Worm (Caenorhabditis elegans): ENCODE measurements around the gene C33H5.16.

Gene C33H5.16

ce11 chrIV:7839923-7840322 is 36.8 kb upstream of the C33H5.16 start (continued):
- TF ChIP-seq sup-37 (GFP tag; optimal IDR thresholded peaks at IDR 0.05): no peak
- TF ChIP-seq elt-2 (tag; optimal IDR thresholded peaks at IDR 0.05): no peak
- no peak for TF ChIP-seq C04F5.9 (tag; optimal IDR thresholded peaks at IDR 0.05)
- TF ChIP-seq nhr-11 (tag; optimal IDR thresholded peaks at IDR 0.05): no peak
- no peak for TF ChIP-seq nhr-85 (tag)
- TF ChIP-seq dsc-1 (tag; optimal IDR thresholded peaks at IDR 0.05): peak; percentile 73
- TF ChIP-seq aly-2 (tag; optimal IDR thresholded peaks at IDR 0.05): no peak
- TF ChIP-seq lsy-2 (tag; optimal IDR thresholded peaks at IDR 0.05): peak in 1 of 2 experiments; percentile 4
- no peak for TF ChIP-seq nhr-28 (tag; optimal IDR thresholded peaks at IDR 0.05)
- TF ChIP-seq egl-13 (tag; optimal IDR thresholded peaks at IDR 0.05): peak; percentile 20
- no peak for TF ChIP-seq hlh-17 (GFP tag; optimal IDR thresholded peaks at IDR 0.05; ENCODE audit: borderline replicate concordance)
- TF ChIP-seq zag-1 (tag; optimal IDR thresholded peaks at IDR 0.05): no peak
- TF ChIP-seq lir-3 (tag; optimal IDR thresholded peaks at IDR 0.05; ENCODE audit: poor library complexity): no peak
- no peak for TF ChIP-seq elt-3 (tag; optimal IDR thresholded peaks at IDR 0.05)
- TF ChIP-seq unc-62 (GFP tag; optimal IDR thresholded peaks at IDR 0.05): no peak
- no peak for TF ChIP-seq nhr-77 (tag; optimal IDR thresholded peaks at IDR 0.05)
- no peak for TF ChIP-seq ama-1 (optimal IDR thresholded peaks at IDR 0.05)
- TF ChIP-seq pax-3 (tag; optimal IDR thresholded peaks at IDR 0.05): no peak
- peak; percentile 19 for TF ChIP-seq unc-86 (tag; optimal IDR thresholded peaks at IDR 0.05)
- TF ChIP-seq nhr-12 (tag; optimal IDR thresholded peaks at IDR 0.05): no peak
- TF ChIP-seq lin-14 (GFP tag; optimal IDR thresholded peaks at IDR 0.05): peak; percentile 33
- TF ChIP-seq mdl-1 (tag; optimal IDR thresholded peaks at IDR 0.05): no peak
- TF ChIP-seq xbp-1 (tag; optimal IDR thresholded peaks at IDR 0.05): no peak
- TF ChIP-seq tbx-2 (tag; optimal IDR thresholded peaks at IDR 0.05): no peak
- TF ChIP-seq nhr-47 (tag; optimal IDR thresholded peaks at IDR 0.05): peak; percentile 45
- no peak for TF ChIP-seq jun-1 (tag; optimal IDR thresholded peaks at IDR 0.05)
- no peak for TF ChIP-seq ces-1 (GFP tag; optimal IDR thresholded peaks at IDR 0.05)
- no peak for TF ChIP-seq ceh-90 (tag; optimal IDR thresholded peaks at IDR 0.05)
- TF ChIP-seq swsn-7 (tag; optimal IDR thresholded peaks at IDR 0.05): peak; percentile 6
- peak; percentile 92 for TF ChIP-seq fkh-8 (tag; optimal IDR thresholded peaks at IDR 0.05)
- no peak for TF ChIP-seq ztf-11 (tag; optimal IDR thresholded peaks at IDR 0.05)
- TF ChIP-seq C16A3.4 (tag; optimal IDR thresholded peaks at IDR 0.05): no peak
- no peak for TF ChIP-seq nhr-90 (tag; optimal IDR thresholded peaks at IDR 0.05; ENCODE audit: poor library complexity)
- TF ChIP-seq C34B4.2 (tag; optimal IDR thresholded peaks at IDR 0.05): no peak
- TF ChIP-seq snu-23 (GFP tag; optimal IDR thresholded peaks at IDR 0.05): no peak
- no peak for TF ChIP-seq mef-2 (tag; optimal IDR thresholded peaks at IDR 0.05)

DNA sequence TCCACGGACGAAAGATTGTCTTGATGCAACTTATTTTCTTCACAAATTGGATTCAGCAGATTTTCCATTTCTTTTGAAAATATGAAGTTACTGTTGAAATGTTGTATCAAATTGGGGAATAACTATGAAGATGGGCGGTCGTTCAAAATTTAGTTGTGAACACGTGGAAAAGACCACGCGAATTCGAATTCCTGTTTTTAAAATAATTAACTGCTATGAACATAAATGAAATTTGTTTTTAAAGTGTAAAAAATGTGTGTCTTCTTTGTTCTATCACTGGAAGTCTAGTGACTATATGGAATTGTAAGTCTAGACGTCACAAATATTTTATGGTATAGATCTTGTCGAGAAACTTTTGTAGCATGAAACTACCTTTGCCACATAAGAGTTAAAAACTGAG is 35.3 kb upstream of the C33H5.16 start, which contains the start of gene C06A6.7:
Gene C06A6.7 (minus strand): TSS at position 101 of the 400 bp plus-strand sequence.
- TF ChIP-seq nhr-90 (tag; optimal IDR thresholded peaks at IDR 0.05; ENCODE audit: poor library complexity) (no peak), sup-37 (GFP tag; optimal IDR thresholded peaks at IDR 0.05) (no peak), zag-1 (tag; optimal IDR thresholded peaks at IDR 0.05) (no peak), C04F5.9 (tag; optimal IDR thresholded peaks at IDR 0.05) (no peak), rnt-1 (tag; optimal IDR thresholded peaks at IDR 0.05) (no peak), lin-39 (tag; optimal IDR thresholded peaks at IDR 0.05) (no peak), lin-13 (GFP tag; optimal IDR thresholded peaks at IDR 0.05) (no peak), hpl-2 (GFP tag; optimal IDR thresholded peaks at IDR 0.05) (no peak), nhr-19 (GFP tag; conservative IDR thresholded peaks at IDR 0.05) (no peak), pax-3 (tag; optimal IDR thresholded peaks at IDR 0.05) (no peak), mep-1 (tag; optimal IDR thresholded peaks at IDR 0.05) (no peak), tlp-1 (tag; optimal IDR thresholded peaks at IDR 0.05) (no peak), C34B4.2 (tag; optimal IDR thresholded peaks at IDR 0.05) (no peak), efl-3 (GFP tag; optimal IDR thresholded peaks at IDR 0.05) (no peak), unc-98 (GFP tag; IDR thresholded peaks at IDR 0.05) (no peak), ceh-90 (tag; optimal IDR thresholded peaks at IDR 0.05) (no peak), nhr-20 (tag; optimal IDR thresholded peaks at IDR 0.05) (no peak), nhr-71 (tag; optimal IDR thresholded peaks at IDR 0.05) (no peak), nhr-28 (tag; optimal IDR thresholded peaks at IDR 0.05) (no peak)

Measured in whole organism, L1 larva.